Fruit fly (Drosophila melanogaster) whole organism: ENCODE data around the gene CG13295.

Experiments
- CG8478 ChIP-seq: fragments of >200 bp; optimal IDR thresholded peaks from 2 replicates; lab custom pipeline; 2018; ENCODE audit warnings: inconsistent platforms
- Dll ChIP-seq: fragments of >200 bp; optimal IDR thresholded peaks from 2 replicates; lab custom pipeline; 2017
- pan ChIP-seq: fragments of >200 bp; optimal IDR thresholded peaks from 2 replicates; lab custom pipeline; 2017
- psq ChIP-seq: fragments of >200 bp; optimal IDR thresholded peaks from 2 replicates; lab custom pipeline; 2017
- usp ChIP-seq: fragments of >200 bp; optimal IDR thresholded peaks from 2 replicates; lab custom pipeline; 2017; ENCODE audit warnings: missing biosample characterization, missing genetic modification characterization, mixed read lengths

dm6 chr3L:6094697-6095096 is 19.7 kb upstream of the CG13295 start, which contains the start of the genes CG10467 and loj:
- TF ChIP-seq Dll (lab: Kevin White, UChicago), result no peak
- TF ChIP-seq pan (lab: Kevin White, UChicago), result no peak
- TF ChIP-seq psq, result no peak
- TF ChIP-seq usp (GFP tag; lab: Kevin White, UChicago), result no peak
- TF ChIP-seq CG8478 (lab: Kevin White, UChicago), result no peak
